Fruit fly (Drosophila melanogaster): ENCODE data around the gene foxo.

DNA sequence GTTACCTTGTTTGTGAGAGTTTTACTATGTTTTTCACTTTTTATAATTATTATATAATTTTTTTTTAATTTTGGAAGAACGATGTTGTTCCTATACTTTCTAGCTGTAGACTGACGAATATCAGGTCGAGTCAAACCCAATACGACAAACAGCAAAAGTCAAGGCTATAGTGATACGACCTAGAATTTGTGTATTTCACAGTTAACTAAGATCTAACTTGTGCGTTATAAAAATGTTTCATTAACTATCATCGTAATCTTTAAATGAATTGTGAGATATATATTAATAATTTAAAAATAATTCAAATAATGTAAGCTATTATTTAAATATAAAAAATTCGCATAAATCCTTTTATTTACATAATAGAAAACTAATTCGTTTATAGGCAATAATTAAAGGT is 41.2 kb downstream of the foxo start, which contains the start of gene CG9920:
- TF ChIP-seq CG34367 (tag; optimal IDR thresholded peaks at IDR 0.05): no peak
- TF ChIP-seq EcR (GFP tag; optimal IDR thresholded peaks at IDR 0.05): no peak
- TF ChIP-seq CG12605 (GFP tag; IDR thresholded peaks at IDR 0.05): no peak
- no peak for TF ChIP-seq CG14655 (GFP tag; optimal IDR thresholded peaks at IDR 0.05)
- TF ChIP-seq CG32121 (GFP tag; IDR thresholded peaks at IDR 0.05): no peak

All from whole organism, pupa.